Fruit fly (Drosophila melanogaster): ENCODE measurements around the gene CG1677.

- TF ChIP-seq usp (GFP tag; optimal IDR thresholded peaks at IDR 0.05), result no peak
- no peak for TF ChIP-seq EcR (GFP tag; optimal IDR thresholded peaks at IDR 0.05)
Observed at dm6 chrX:7285410-7285809, 120.2 kb downstream of the CG1677 start.

Measured in whole organism.